Fruit fly (Drosophila melanogaster): ENCODE results near the gene CG8031.

Gene CG8031

dm6 chr3R:12980628-12981219 lies 30.4 kb downstream of the CG8031 start, which contains the start of gene Paip2 (continued):
- TF ChIP-seq dm (GFP tag; optimal IDR thresholded peaks at IDR 0.05) (peak; percentile 39), ATbp (GFP tag; optimal IDR thresholded peaks at IDR 0.05) (no peak), tna (GFP tag; IDR thresholded peaks at IDR 0.05; ENCODE audit: partially characterized antibody) (peak; percentile 97), Dad (GFP tag; optimal IDR thresholded peaks at IDR 0.05) (peak; percentile 35), zen (tag; optimal IDR thresholded peaks at IDR 0.05) (peak; percentile 55), Hr51 (GFP tag; optimal IDR thresholded peaks at IDR 0.05) (peak in 1 of 2 experiments; percentile 1), hbn (GFP tag; IDR thresholded peaks at IDR 0.05; ENCODE audit: partially characterized antibody) (peak; percentile 98), CG11504 (tag; optimal IDR thresholded peaks at IDR 0.05) (peak; percentile 49), CG34376 (GFP tag; optimal IDR thresholded peaks at IDR 0.05) (peak; percentile 44), ato (GFP tag; IDR thresholded peaks at IDR 0.05; ENCODE audit: partially characterized antibody) (peak; percentile 93), inv (GFP tag; IDR thresholded peaks at IDR 0.05; ENCODE audit: partially characterized antibody) (peak; percentile 98), CG7372 (GFP tag; IDR thresholded peaks at IDR 0.05) (no peak), zen2 (GFP tag; IDR thresholded peaks at IDR 0.05; ENCODE audit: partially characterized antibody) (peak; percentile 98), lola (GFP tag; optimal IDR thresholded peaks at IDR 0.05) (peak in 1 of 3 experiments; percentile 32), chm (GFP tag; IDR thresholded peaks at IDR 0.05) (peak; percentile 46; the same call in 1 of the 2 replicates), CG16813 (GFP tag; IDR thresholded peaks at IDR 0.05; ENCODE audit: partially characterized antibody) (peak; percentile 99), CG2129 (GFP tag; IDR thresholded peaks at IDR 0.05; ENCODE audit: partially characterized antibody) (peak; percentile 97), emc (GFP tag; optimal IDR thresholded peaks at IDR 0.05) (no peak), CG3838 (GFP tag; optimal IDR thresholded peaks at IDR 0.05) (peak; percentile 39), tll (GFP tag; optimal IDR thresholded peaks at IDR 0.05) (peak; percentile 2 to 56), CG12659 (GFP tag; optimal IDR thresholded peaks at IDR 0.05) (peak; percentile 70), CG17186 (GFP tag; optimal IDR thresholded peaks at IDR 0.05) (peak; percentile 67), luna (GFP tag; optimal IDR thresholded peaks at IDR 0.05) (no peak), hkb (optimal IDR thresholded peaks at IDR 0.05) (no peak), hkb (GFP tag; IDR thresholded peaks at IDR 0.05) (0 out of 2 replicates have a peak, but pooled peaks have one; percentile 25), pzg (GFP tag; optimal IDR thresholded peaks at IDR 0.05) (peak; percentile 87), Rfx (GFP tag; IDR thresholded peaks at IDR 0.05) (0 out of 2 replicates have a peak, but pooled peaks have one; percentile 23), mld (GFP tag; IDR thresholded peaks at IDR 0.05; ENCODE audit: partially characterized antibody) (peak; percentile 93), Dll (GFP tag; IDR thresholded peaks at IDR 0.05; ENCODE audit: partially characterized antibody) (peak; percentile 99), CG4424 (GFP tag; optimal IDR thresholded peaks at IDR 0.05) (peak; percentile 4), vvl (GFP tag; IDR thresholded peaks at IDR 0.05) (0 out of 2 replicates have a peak, but pooled peaks have one; percentile 6), CG3163 (GFP tag; optimal IDR thresholded peaks at IDR 0.05) (peak; percentile 11), CG17361 (GFP tag; IDR thresholded peaks at IDR 0.05) (peak; percentile 46; the same call in 2 of the 3 replicates), vnd (GFP tag; IDR thresholded peaks at IDR 0.05; ENCODE audit: partially characterized antibody) (peak; percentile 98), Dp (GFP tag; optimal IDR thresholded peaks at IDR 0.05) (peak; percentile 91), Lhr (GFP tag; optimal IDR thresholded peaks at IDR 0.05) (peak; percentile 76), CG31365 (tag; optimal IDR thresholded peaks at IDR 0.05) (peak; percentile 3), Trl (optimal IDR thresholded peaks at IDR 0.05) (no peak), Trl (GFP tag; optimal IDR thresholded peaks at IDR 0.05) (peak; percentile 28), E2f2 (GFP tag; IDR thresholded peaks at IDR 0.05) (peak; percentile 95), CG18764 (GFP tag; optimal IDR thresholded peaks at IDR 0.05) (no peak), Dref (GFP tag; IDR thresholded peaks at IDR 0.05) (peak; percentile 82), oc (tag; optimal IDR thresholded peaks at IDR 0.05) (no peak), Sin3A (optimal IDR thresholded peaks at IDR 0.05) (peak; percentile 79), Dek (tag; optimal IDR thresholded peaks at IDR 0.05) (peak; percentile 19), sug (tag; optimal IDR thresholded peaks at IDR 0.05) (peak; percentile 52), BEAF-32 (GFP tag; optimal IDR thresholded peaks at IDR 0.05) (peak; percentile 100), Med (GFP tag) (peak; percentile 90)
